Worm (Caenorhabditis elegans) whole organism, young adult: ENCODE results near the gene zhit-1.

Experiments used
- ama-1 ChIP-seq, 3 experiments: fragments of 150-350 bp in 1 of 3; sonication (generic microtip) in 2 of 3; optimal IDR thresholded peaks; 2 replicates each; lab custom pipeline; 2014 to 2018; ENCODE audit warnings: missing biosample characterization in 2 of 3, missing genetic modification characterization in 2 of 3, missing genetic modification reagents in 2 of 3
- ceh-58 ChIP-seq: fragments of 200-800 bp; sonication (Bioruptor generic); IDR thresholded peaks from 2 replicates; pipeline ENCODE4 v1.3.6; 2022; ENCODE audit warnings: missing genetic modification characterization, missing compliant biosample characterization
- die-1 ChIP-seq: sonication (generic microtip); optimal IDR thresholded peaks from 2 replicates; lab custom pipeline; 2016; ENCODE audit warnings: missing genotype, mild to moderate bottlenecking, missing genetic modification characterization, missing compliant biosample characterization
- egl-18 ChIP-seq: fragments of 200-800 bp; sonication (Bioruptor generic); IDR thresholded peaks from 2 replicates; pipeline ENCODE4 v1.3.6; 2022; ENCODE audit warnings: missing genetic modification reagents, missing genetic modification characterization, missing compliant biosample characterization
- egl-44 ChIP-seq: fragments of 200-800 bp; sonication (Bioruptor generic); IDR thresholded peaks from 2 replicates; pipeline ENCODE4 v1.3.6; 2022; ENCODE audit warnings: missing genetic modification reagents, missing genetic modification characterization, missing compliant biosample characterization
- egrh-3 ChIP-seq: fragments of 200-800 bp; sonication (Bioruptor generic); IDR thresholded peaks from 2 replicates; pipeline ENCODE4 v1.3.6; 2022; ENCODE audit warnings: missing genetic modification reagents, missing genetic modification characterization, missing compliant biosample characterization
- ekl-4 ChIP-seq: fragments of 200-800 bp; sonication (Bioruptor generic); IDR thresholded peaks from 2 replicates; pipeline ENCODE4 v1.3.6; 2022; ENCODE audit warnings: missing genetic modification reagents, missing genetic modification characterization, missing compliant biosample characterization
- lin-35 ChIP-seq, 3 experiments: fragments of 150-350 bp in 2 of 3; sonication (generic microtip) in 1 of 3; optimal IDR thresholded peaks; 2 replicates each; lab custom pipeline; 2014 to 2018; ENCODE audit warnings: missing biosample characterization in 3 of 3, missing genetic modification characterization in 3 of 3, missing genetic modification reagents in 3 of 3
- nhr-90 ChIP-seq: sonication (generic microtip); optimal IDR thresholded peaks from 2 replicates; lab custom pipeline; 2016; ENCODE audit warnings: missing genotype, mild to moderate bottlenecking, missing genetic modification characterization, missing compliant biosample characterization
- tbp1 ChIP-seq: fragments of 200-800 bp; sonication (Bioruptor generic); optimal IDR thresholded peaks from 2 replicates; lab custom pipeline; 2018; ENCODE audit warnings: mild to moderate bottlenecking, missing genetic modification characterization, missing compliant biosample characterization
- unc-130 ChIP-seq: sonication (generic microtip); optimal IDR thresholded peaks from 2 replicates; lab custom pipeline; 2016; ENCODE audit warnings: missing genetic modification reagents, missing genetic modification characterization, missing compliant biosample characterization

DNA sequence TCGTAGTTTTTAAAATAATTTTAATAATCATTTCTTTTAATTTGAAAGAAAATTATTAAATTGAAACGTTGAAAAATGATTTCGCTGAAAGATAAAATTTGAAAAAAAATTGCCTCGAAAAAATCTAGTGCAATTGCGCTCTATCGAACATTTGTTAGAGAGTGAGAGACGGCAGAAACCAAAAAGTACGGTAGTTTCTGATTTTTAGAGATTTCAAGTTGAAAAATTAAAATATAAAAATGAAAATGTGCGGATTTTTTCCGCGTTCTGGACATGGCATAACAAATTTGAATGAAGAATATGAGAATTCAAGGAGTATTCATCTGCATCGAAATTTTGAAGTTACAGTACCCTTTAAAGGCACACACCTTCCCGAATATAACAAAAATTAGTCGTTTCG, 23.0 kb upstream of the zhit-1 start:
- no peak for TF ChIP-seq ceh-58
- no peak for TF ChIP-seq ekl-4 (GFP tag; lab: Robert Waterston, UW)
- TF ChIP-seq unc-130 (GFP tag; lab: Kevin White, UChicago), result no peak
- TF ChIP-seq die-1 (tag; lab: Kevin White, UChicago), result no peak
- TF ChIP-seq egl-44 (GFP tag; lab: Robert Waterston, UW), result no peak
- TF ChIP-seq tbp1, result peak; percentile 31
- TF ChIP-seq nhr-90, result no peak
- no peak for TF ChIP-seq egl-18
- no peak for TF ChIP-seq egrh-3
- TF ChIP-seq lin-35 (GFP tag; optimal IDR thresholded peaks at IDR 0.05; lab: Kevin White, UChicago), result no peak
- no peak for TF ChIP-seq ama-1 (optimal IDR thresholded peaks at IDR 0.05; lab: Kevin White, UChicago)
- no peak for TF ChIP-seq ama-1 (GFP tag; optimal IDR thresholded peaks at IDR 0.05; lab: Kevin White, UChicago)
